Worm (Caenorhabditis elegans): ENCODE measurements around the gene gcy-32.

The gcy-32 gene

DNA sequence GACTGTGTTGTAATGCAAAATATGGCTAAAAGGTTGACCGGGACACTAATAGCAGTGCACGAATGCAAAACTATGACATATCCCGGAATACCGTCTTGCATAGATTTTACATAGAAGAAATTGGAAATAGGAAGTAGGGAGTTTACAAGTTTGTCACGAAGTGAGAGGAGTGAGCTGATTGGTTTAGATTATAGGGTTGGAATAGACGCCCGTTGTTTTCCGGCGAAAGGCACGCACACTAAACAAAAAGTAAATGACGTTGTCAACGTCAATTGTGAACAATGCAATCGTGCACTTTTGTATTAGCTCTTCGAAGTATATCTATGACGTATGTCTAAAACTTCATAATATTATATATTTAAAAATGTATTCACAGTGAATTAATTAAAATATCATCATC is 45.6 kb upstream of the gcy-32 start, which contains the start of gene srh-24:
Gene srh-24, minus strand, starts transcription at position 101 of the 400 bp plus-strand sequence.
- no peak for TF ChIP-seq lsy-2 (tag; optimal IDR thresholded peaks at IDR 0.05)
- TF ChIP-seq nhr-12 (tag; optimal IDR thresholded peaks at IDR 0.05) = no peak
- TF ChIP-seq nhr-2 (tag; optimal IDR thresholded peaks at IDR 0.05) = no peak
- no peak for TF ChIP-seq lin-32 (GFP tag; optimal IDR thresholded peaks at IDR 0.05)
- TF ChIP-seq mep-1 (tag; optimal IDR thresholded peaks at IDR 0.05) = no peak
- TF ChIP-seq hlh-1 (tag; optimal IDR thresholded peaks at IDR 0.05) = no peak
- TF ChIP-seq unc-120 (tag; optimal IDR thresholded peaks at IDR 0.05; ENCODE audit: poor library complexity, severe bottlenecking) = no peak
- TF ChIP-seq ces-1 (GFP tag; optimal IDR thresholded peaks at IDR 0.05) = no peak
- no peak for TF ChIP-seq M03D4.4 (tag; optimal IDR thresholded peaks at IDR 0.05)
- TF ChIP-seq mls-2 (tag; optimal IDR thresholded peaks at IDR 0.05) = no peak
- no peak for TF ChIP-seq mab-5 (tag; optimal IDR thresholded peaks at IDR 0.05)
- no peak for TF ChIP-seq pha-4 (tag; optimal IDR thresholded peaks at IDR 0.05)
- TF ChIP-seq ceh-39 (tag; optimal IDR thresholded peaks at IDR 0.05) = no peak
- no peak for TF ChIP-seq nhr-76 (tag; optimal IDR thresholded peaks at IDR 0.05)
- no peak for TF ChIP-seq ceh-43 (GFP tag; optimal IDR thresholded peaks at IDR 0.05)
- TF ChIP-seq ham-2 (GFP tag; optimal IDR thresholded peaks at IDR 0.05) = no peak

DNA sequence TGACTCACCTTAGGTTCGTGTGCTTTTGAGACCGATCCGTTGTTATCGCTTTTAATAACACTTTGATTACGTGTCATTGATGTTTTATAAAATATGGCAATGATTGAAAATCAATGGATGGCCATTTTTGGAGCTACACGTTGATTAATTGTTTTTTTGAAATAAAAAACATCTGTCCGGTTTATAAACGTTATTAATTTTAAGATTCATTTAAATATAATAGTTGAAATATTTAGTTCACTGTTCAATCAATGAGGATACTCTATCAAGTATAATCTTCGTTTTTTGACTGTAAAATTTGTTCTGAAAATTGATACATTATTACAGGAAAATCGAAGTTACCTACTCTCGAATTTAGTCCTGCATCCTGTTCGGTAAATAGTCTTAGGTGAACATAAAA is 43.0 kb upstream of the gcy-32 start, which contains the start of gene R10D12.10:
Gene R10D12.10, minus strand, starts transcription at position 101 of the 400 bp plus-strand sequence.
- TF ChIP-seq ceh-83 (GFP tag; optimal IDR thresholded peaks at IDR 0.05) (no peak), zip-8 (tag; optimal IDR thresholded peaks at IDR 0.05) (no peak), elt-3 (tag; optimal IDR thresholded peaks at IDR 0.05) (no peak), hlh-1 (tag; optimal IDR thresholded peaks at IDR 0.05) (no peak), lin-32 (GFP tag; optimal IDR thresholded peaks at IDR 0.05) (no peak), nhr-28 (tag; optimal IDR thresholded peaks at IDR 0.05) (no peak), mep-1 (tag; optimal IDR thresholded peaks at IDR 0.05) (no peak), ceh-43 (GFP tag; optimal IDR thresholded peaks at IDR 0.05) (no peak), bed-3 (GFP tag; optimal IDR thresholded peaks at IDR 0.05) (no peak), nhr-2 (tag; optimal IDR thresholded peaks at IDR 0.05) (no peak), blmp-1 (tag; optimal IDR thresholded peaks at IDR 0.05) (no peak), ztf-11 (tag; optimal IDR thresholded peaks at IDR 0.05) (no peak), tbx-8 (GFP tag; optimal IDR thresholded peaks at IDR 0.05) (no peak), elt-1 (tag; optimal IDR thresholded peaks at IDR 0.05; ENCODE audit: borderline replicate concordance, insufficient read depth) (no peak), ces-1 (GFP tag; optimal IDR thresholded peaks at IDR 0.05) (no peak), unc-120 (tag; optimal IDR thresholded peaks at IDR 0.05; ENCODE audit: poor library complexity, severe bottlenecking) (no peak), ham-2 (GFP tag; optimal IDR thresholded peaks at IDR 0.05) (no peak), nhr-12 (tag; optimal IDR thresholded peaks at IDR 0.05) (no peak), mab-5 (tag; optimal IDR thresholded peaks at IDR 0.05) (no peak)

DNA sequence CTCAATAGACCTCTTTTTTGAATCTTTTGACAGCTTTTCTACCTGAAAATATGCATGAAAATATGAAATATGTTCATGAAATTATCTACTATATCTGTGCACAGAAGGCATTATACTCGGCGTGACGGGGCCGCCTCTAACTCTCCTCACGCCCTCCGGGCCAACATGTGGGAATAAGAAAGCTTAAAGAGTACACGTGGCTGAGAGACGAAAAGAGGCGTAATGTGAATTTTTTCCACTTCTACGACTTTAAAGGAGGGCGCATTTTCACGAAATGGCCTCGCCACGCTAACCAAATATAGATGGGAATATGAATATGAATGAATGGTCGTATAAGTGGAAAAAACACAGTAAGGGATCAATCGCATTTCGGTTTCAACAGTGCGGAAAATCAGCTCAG is 42.4 kb upstream of the gcy-32 start:
- TF ChIP-seq flh-1 (GFP tag; optimal IDR thresholded peaks at IDR 0.05) (no peak), ces-1 (GFP tag; optimal IDR thresholded peaks at IDR 0.05) (no peak), lsy-2 (tag; optimal IDR thresholded peaks at IDR 0.05) (no peak), ham-2 (GFP tag; optimal IDR thresholded peaks at IDR 0.05) (no peak), zip-8 (tag; optimal IDR thresholded peaks at IDR 0.05) (no peak), unc-39 (tag; optimal IDR thresholded peaks at IDR 0.05) (no peak), mep-1 (tag; optimal IDR thresholded peaks at IDR 0.05) (no peak), pha-4 (tag; optimal IDR thresholded peaks at IDR 0.05) (no peak), nhr-2 (tag; optimal IDR thresholded peaks at IDR 0.05) (no peak), lin-32 (GFP tag; optimal IDR thresholded peaks at IDR 0.05) (no peak), drap-1 (GFP tag; optimal IDR thresholded peaks at IDR 0.05) (no peak), tbx-8 (GFP tag; optimal IDR thresholded peaks at IDR 0.05) (no peak), lin-13 (tag; optimal IDR thresholded peaks at IDR 0.05) (no peak), elt-3 (tag; optimal IDR thresholded peaks at IDR 0.05) (no peak), nhr-28 (tag; optimal IDR thresholded peaks at IDR 0.05) (no peak), nhr-237 (tag; optimal IDR thresholded peaks at IDR 0.05) (no peak)

DNA sequence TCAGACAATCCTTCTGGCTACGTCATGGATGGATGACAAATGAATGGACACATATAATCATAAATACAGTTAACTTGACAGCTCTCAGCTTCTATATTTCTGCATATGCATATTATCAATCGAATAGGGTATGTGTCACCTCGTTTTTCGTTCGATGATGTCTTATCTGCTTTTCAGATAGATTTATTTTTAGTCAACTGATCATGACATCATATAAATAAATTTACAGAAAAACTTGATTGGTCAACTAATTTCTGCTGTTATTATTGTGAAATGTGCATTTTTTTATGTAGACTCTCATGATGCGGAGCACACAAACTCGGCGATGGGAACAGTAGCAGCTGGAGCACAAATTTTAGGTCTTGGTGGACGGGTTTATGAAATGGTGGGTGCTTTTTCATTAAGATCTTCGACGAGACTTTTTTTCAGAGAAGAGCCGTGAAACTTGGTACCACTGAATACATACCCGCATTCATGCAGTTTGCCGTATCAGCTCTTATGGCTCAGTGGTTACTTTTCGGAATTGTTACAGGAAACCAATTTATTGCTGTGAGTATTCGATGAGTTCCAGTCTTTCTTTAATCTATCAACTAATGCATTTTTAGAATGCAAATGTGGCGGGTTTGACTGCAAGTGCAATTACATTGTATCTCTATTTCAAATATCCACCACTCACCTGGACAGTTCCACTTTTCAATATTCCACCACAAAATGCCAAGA is 40.2 kb upstream of the gcy-32 start:
- no peak for TF ChIP-seq ceh-39 (tag; optimal IDR thresholded peaks at IDR 0.05)
- no peak for TF ChIP-seq lsy-2 (tag; optimal IDR thresholded peaks at IDR 0.05)
- no peak for TF ChIP-seq M03D4.4 (tag; optimal IDR thresholded peaks at IDR 0.05)
- TF ChIP-seq sptf-1 (tag; optimal IDR thresholded peaks at IDR 0.05) = no peak
